Worm (Caenorhabditis elegans): Measurements from ENCODE around the gene aqp-8.

Gene aqp-8

ce11 chrX:4662293-4662825 is 42.4 kb downstream of the aqp-8 start (continued):
- TF ChIP-seq mel-28 (tag; optimal IDR thresholded peaks at IDR 0.05; ENCODE audit: borderline replicate concordance) (no peak), hrde-1 (tag; optimal IDR thresholded peaks at IDR 0.05; ENCODE audit: borderline replicate concordance) (no peak), nhr-80 (tag; optimal IDR thresholded peaks at IDR 0.05) (peak; percentile 91), nfyb-1 (GFP tag; IDR thresholded peaks at IDR 0.05) (peak; percentile 60; the same call in 1 of the 2 replicates), F22D6.2 (tag; optimal IDR thresholded peaks at IDR 0.05) (no peak), nfya-2 (GFP tag; IDR thresholded peaks at IDR 0.05) (no peak), cebp-2 (GFP tag; IDR thresholded peaks at IDR 0.05) (no peak), lin-54 (GFP tag; optimal IDR thresholded peaks at IDR 0.05) (no peak), madf-8 (GFP tag; conservative IDR thresholded peaks at IDR 0.05) (no peak), F49E8.2 (tag; optimal IDR thresholded peaks at IDR 0.05; ENCODE audit: insufficient read depth) (no peak), Y53G8AR.9 (GFP tag; conservative IDR thresholded peaks at IDR 0.05) (no peak), rcor-1 (GFP tag; IDR thresholded peaks at IDR 0.05) (no peak), hmg-1.2 (GFP tag; IDR thresholded peaks at IDR 0.05) (no peak), Y56A3A.18 (GFP tag; IDR thresholded peaks at IDR 0.05) (no peak), tbp1 (GFP tag; optimal IDR thresholded peaks at IDR 0.05) (no peak), fkh-3 (tag; optimal IDR thresholded peaks at IDR 0.05) (no peak), die-1 (tag; optimal IDR thresholded peaks at IDR 0.05) (no peak), egrh-3 (GFP tag; IDR thresholded peaks at IDR 0.05) (no peak), unc-62 (GFP tag; optimal IDR thresholded peaks at IDR 0.05) (peak; percentile 22), ceh-100 (GFP tag; IDR thresholded peaks at IDR 0.05) (no peak), hmg-20 (GFP tag; IDR thresholded peaks at IDR 0.05) (no peak), dpl-1 (GFP tag; optimal IDR thresholded peaks at IDR 0.05) (no peak), sea-2 (GFP tag; IDR thresholded peaks at IDR 0.05) (no peak), egl-44 (GFP tag; IDR thresholded peaks at IDR 0.05) (no peak), F52B5.7 (tag; optimal IDR thresholded peaks at IDR 0.05) (no peak), mcd-1 (GFP tag; IDR thresholded peaks at IDR 0.05) (no peak), let-607 (tag; optimal IDR thresholded peaks at IDR 0.05) (no peak), ztf-6 (GFP tag; IDR thresholded peaks at IDR 0.05) (no peak), aptf-2 (GFP tag; conservative IDR thresholded peaks at IDR 0.05) (no peak), ceh-91 (GFP tag; IDR thresholded peaks at IDR 0.05) (no peak), Y95B8A.8 (GFP tag; IDR thresholded peaks at IDR 0.05) (no peak), rec-8 (tag; optimal IDR thresholded peaks at IDR 0.05) (no peak), F39B2.1 (GFP tag; IDR thresholded peaks at IDR 0.05) (no peak), F23B12.7 (tag; optimal IDR thresholded peaks at IDR 0.05; ENCODE audit: insufficient read depth) (no peak), athp-1 (tag; optimal IDR thresholded peaks at IDR 0.05) (no peak), ekl-4 (GFP tag; IDR thresholded peaks at IDR 0.05) (0 out of 2 replicates have a peak, but pooled peaks have one; percentile 38), K12H6.12 (tag; optimal IDR thresholded peaks at IDR 0.05) (peak; percentile 30), ceh-40 (GFP tag; IDR thresholded peaks at IDR 0.05) (no peak), madf-6 (GFP tag; IDR thresholded peaks at IDR 0.05) (no peak), B0019.2 (GFP tag; conservative IDR thresholded peaks at IDR 0.05) (no peak), F37B4.10 (GFP tag; IDR thresholded peaks at IDR 0.05) (no peak), hlh-26 (GFP tag; conservative IDR thresholded peaks at IDR 0.05) (no peak), ZK185.1 (tag; optimal IDR thresholded peaks at IDR 0.05; ENCODE audit: poor library complexity, severe bottlenecking) (peak; percentile 35)
